Fruit fly (Drosophila melanogaster): Measurements from ENCODE around the gene SmD1.

SmD1 gene

DNA sequence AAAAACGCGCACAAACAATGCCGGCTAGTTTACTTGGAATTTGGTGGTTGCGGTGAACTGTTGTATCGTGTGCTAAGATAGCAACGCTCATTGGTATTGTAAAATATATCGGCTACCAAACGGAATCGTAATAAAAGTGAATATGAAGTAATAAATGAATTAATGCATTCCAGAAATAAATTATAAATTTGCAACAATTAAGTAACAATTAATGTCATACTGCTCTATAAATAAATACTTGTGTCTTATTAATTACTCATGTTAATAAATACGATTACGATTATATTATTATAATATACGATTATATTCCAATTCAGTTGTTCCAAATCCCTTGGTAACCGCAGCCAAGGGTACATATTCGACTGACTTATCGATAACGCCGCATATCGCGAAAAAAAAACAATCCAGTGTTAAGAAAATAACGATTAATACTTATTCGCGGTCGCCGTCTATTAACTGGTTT is at the start of gene SmD1, which contains the start of gene Ptp69D:
SmD1 (minus strand) TSS at position 62 of the 463 bp plus-strand sequence.
Ptp69D (plus strand) TSS at position 396 of the 463 bp plus-strand sequence.
- TF ChIP-seq acj6 (GFP tag; optimal IDR thresholded peaks at IDR 0.05) = peak; percentile 24
- TF ChIP-seq Hr4 (GFP tag; optimal IDR thresholded peaks at IDR 0.05) = peak; percentile 13
- TF ChIP-seq CG3032 (tag; optimal IDR thresholded peaks at IDR 0.05) = peak; percentile 33
- peak; percentile 63 for TF ChIP-seq CG10631 (GFP tag; optimal IDR thresholded peaks at IDR 0.05)
- no peak for TF ChIP-seq eg (GFP tag; IDR thresholded peaks at IDR 0.05)

DNA sequence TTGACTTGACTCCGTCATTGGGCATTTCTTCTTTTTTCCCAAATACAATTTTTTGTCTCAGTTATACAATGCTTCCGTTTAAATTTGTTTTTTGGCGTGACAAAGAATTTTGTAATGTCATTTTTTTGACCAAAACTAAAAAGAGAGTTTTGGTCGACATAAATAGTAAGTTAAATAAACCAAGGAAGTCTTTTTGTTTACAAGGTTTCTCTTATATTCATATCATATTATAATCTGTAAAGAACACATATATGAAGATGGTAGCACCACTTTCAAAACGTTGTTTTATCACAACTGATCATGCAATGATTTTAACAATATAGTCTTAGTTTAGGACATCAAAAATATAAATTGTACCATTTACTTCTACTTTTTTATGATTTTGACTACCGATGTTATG is 46.6 kb upstream of the SmD1 start, which contains the start of the genes CG10969 and CG17666:
CG10969 (minus strand) TSS at position 101 of the 400 bp plus-strand sequence.
CG17666 (plus strand) TSS at position 329 of the 400 bp plus-strand sequence.
- TF ChIP-seq dsx (GFP tag; optimal IDR thresholded peaks at IDR 0.05; ENCODE audit: poor library complexity, severe bottlenecking) (no peak), eg (GFP tag; IDR thresholded peaks at IDR 0.05) (no peak), CG11294 (GFP tag; IDR thresholded peaks at IDR 0.05) (no peak), ss (GFP tag; optimal IDR thresholded peaks at IDR 0.05) (no peak), CG11762 (GFP tag; optimal IDR thresholded peaks at IDR 0.05; ENCODE audit: insufficient read depth) (no peak), CG6854 (GFP tag; optimal IDR thresholded peaks at IDR 0.05) (no peak), CG1621 (tag; optimal IDR thresholded peaks at IDR 0.05) (no peak), fd59A (GFP tag; optimal IDR thresholded peaks at IDR 0.05) (no peak), CG3032 (tag; optimal IDR thresholded peaks at IDR 0.05) (no peak), Sox15 (GFP tag; optimal IDR thresholded peaks at IDR 0.05) (no peak)

DNA sequence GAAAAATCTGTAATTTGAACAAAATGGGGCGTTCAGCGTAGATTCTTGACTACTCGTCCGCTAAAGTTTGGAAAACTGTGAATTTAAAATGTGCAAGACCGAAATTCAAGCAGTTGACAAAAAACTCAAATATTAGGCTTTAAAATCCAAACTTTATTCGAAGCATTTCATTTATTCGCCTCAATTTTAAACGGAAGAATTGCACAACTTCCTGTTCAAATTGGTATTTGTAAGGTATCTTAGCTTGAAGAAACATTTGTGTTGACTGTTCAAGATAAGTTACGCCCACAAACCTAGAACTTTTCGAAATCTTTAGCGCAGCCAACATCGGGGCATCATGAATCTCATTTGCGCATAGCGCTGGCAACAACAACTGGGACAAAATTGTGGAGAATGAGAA is 44.2 kb upstream of the SmD1 start, which contains the start of gene CG32106:
CG32106 (minus strand) TSS at position 101 of the 400 bp plus-strand sequence.
- no peak for TF ChIP-seq CG8319 (GFP tag; optimal IDR thresholded peaks at IDR 0.05)
- no peak for TF ChIP-seq CG6808 (GFP tag; optimal IDR thresholded peaks at IDR 0.05)
- TF ChIP-seq fd59A (GFP tag; optimal IDR thresholded peaks at IDR 0.05) = no peak
- TF ChIP-seq CG34406 (GFP tag; optimal IDR thresholded peaks at IDR 0.05) = no peak
- TF ChIP-seq CG31627 (GFP tag; optimal IDR thresholded peaks at IDR 0.05) = no peak
- TF ChIP-seq fd85E (GFP tag; optimal IDR thresholded peaks at IDR 0.05) = no peak

DNA sequence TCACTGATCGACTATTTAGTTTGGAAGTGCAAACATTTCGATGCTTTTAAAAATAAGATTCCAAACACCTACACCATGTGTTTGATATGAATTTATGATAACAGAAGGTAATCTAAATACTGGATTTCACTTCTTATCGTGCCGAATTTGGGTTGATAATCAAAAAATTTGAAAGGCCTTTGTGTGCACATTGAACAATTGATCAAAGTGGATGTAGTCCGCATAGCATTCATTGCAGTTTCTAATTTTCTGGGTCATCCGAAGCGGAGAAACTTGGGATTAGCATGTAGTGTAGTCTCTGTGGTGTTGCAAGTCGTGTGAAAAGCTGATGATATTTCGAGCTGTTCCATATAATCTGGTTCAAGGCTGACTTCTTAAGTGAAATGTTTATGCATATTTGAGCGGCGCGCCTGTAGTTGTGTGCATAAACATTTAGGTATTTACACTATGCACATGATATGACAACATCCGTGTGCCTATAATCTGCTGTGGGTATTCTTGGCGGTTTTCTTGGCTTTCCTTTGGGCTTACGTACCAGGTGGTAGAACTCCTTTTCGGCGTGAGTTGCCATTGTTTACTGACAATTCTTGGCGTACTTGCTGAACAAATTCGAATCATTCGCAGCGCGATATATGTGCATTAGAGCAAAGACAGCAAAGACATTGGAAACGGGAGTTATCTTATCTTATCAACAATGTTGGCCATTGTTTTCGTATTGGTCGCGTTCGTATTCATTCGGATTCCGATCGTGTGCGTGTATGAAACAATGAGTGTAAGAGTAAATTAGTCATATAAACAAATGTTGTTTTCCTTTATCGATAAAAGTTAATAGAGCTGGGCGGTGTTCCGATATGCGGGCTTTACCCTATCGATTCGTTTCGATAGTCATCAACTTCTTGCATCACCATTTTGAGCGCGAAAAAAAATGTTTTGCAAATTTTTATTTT is 38.6 kb upstream of the SmD1 start, which contains the start of gene Hip1:
Hip1 (minus strand) TSS at position 834 of the 947 bp plus-strand sequence.
- TF ChIP-seq vri (GFP tag; optimal IDR thresholded peaks at IDR 0.05) = no peak
- no peak for TF ChIP-seq pdm3 (GFP tag; optimal IDR thresholded peaks at IDR 0.05)
- TF ChIP-seq Sox102F (GFP tag; optimal IDR thresholded peaks at IDR 0.05) = no peak
- no peak for TF ChIP-seq CG15336 (GFP tag; IDR thresholded peaks at IDR 0.05)
- no peak for TF ChIP-seq CG9139 (GFP tag; optimal IDR thresholded peaks at IDR 0.05)
- no peak for TF ChIP-seq eg (GFP tag; IDR thresholded peaks at IDR 0.05)
- TF ChIP-seq CG1621 (tag; optimal IDR thresholded peaks at IDR 0.05) = no peak
- no peak for TF ChIP-seq Sox15 (GFP tag; optimal IDR thresholded peaks at IDR 0.05)
- no peak for TF ChIP-seq Ets21C (GFP tag; optimal IDR thresholded peaks at IDR 0.05)
- TF ChIP-seq OdsH (GFP tag; optimal IDR thresholded peaks at IDR 0.05) = no peak
- no peak for TF ChIP-seq CG11902 (GFP tag; optimal IDR thresholded peaks at IDR 0.05)
- no peak for TF ChIP-seq fkh (GFP tag; optimal IDR thresholded peaks at IDR 0.05)
- TF ChIP-seq CG8319 (GFP tag; optimal IDR thresholded peaks at IDR 0.05) = no peak
- TF ChIP-seq Eip75B (GFP tag; optimal IDR thresholded peaks at IDR 0.05) = no peak
- no peak for TF ChIP-seq CG11294 (GFP tag; IDR thresholded peaks at IDR 0.05)
- TF ChIP-seq svp (GFP tag) = no peak
- TF ChIP-seq dac (GFP tag; optimal IDR thresholded peaks at IDR 0.05) = no peak

DNA sequence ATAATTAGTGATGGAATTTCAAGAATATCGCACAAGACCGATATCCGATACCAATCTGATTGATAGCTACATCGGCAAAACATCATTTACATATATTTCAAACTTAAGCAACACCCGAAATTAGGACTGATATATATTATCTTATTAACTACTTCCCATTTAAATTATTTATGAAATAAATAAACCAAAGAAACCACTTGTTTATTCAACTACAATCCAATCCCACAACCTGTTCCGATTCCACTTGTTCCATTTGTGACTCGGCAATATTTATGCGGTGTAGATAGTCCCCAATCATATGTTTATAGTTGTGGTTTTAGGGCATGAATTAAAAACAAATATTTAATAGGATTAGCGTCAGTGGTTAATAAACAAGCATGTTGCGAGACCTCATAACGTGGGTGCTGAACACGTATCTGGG is 20.4 kb upstream of the SmD1 start, which contains the start of the genes CG10973 and Vps13D:
CG10973 (minus strand) TSS at position 6 of the 421 bp plus-strand sequence.
Vps13D (plus strand) TSS at position 281 of the 421 bp plus-strand sequence.
- TF ChIP-seq CG10669 (GFP tag; optimal IDR thresholded peaks at IDR 0.05) = no peak
- peak; percentile 17 for TF ChIP-seq Eip93F (GFP tag; optimal IDR thresholded peaks at IDR 0.05)
- TF ChIP-seq fkh (GFP tag; optimal IDR thresholded peaks at IDR 0.05) = peak; percentile 99

Measured in whole organism, prepupa.